ENCODE assay signal across 2 fruit fly cellular contexts in genomic region chr3L:10350715-10351114, dm6.
TF ChIP-seq lines count a peak whose summit lies in the region.

No protein-coding gene starts in this region.

TF ChIP-seq in whole organism, embryonic, 481 proteins besides CTCF, POLR2A, EP300 and RAD21 (continued from another document and continues in another):
- peak; percentile 19 to 35 for TF ChIP-seq Pdp1 (GFP tag; optimal IDR thresholded peaks at IDR 0.05; lab: Kevin White, UChicago)
- no peak for TF ChIP-seq sens-2 (GFP tag; IDR thresholded peaks at IDR 0.05; lab: Robert Waterston, UW)
- TF ChIP-seq exex (tag; optimal IDR thresholded peaks at IDR 0.05; lab: Kevin White, UChicago) = no peak
- peak; percentile 71 for TF ChIP-seq CG32772 (GFP tag; IDR thresholded peaks at IDR 0.05; lab: Robert Waterston, UW)
- TF ChIP-seq CG34376 (GFP tag; optimal IDR thresholded peaks at IDR 0.05; lab: Kevin White, UChicago) = no peak
- no peak for TF ChIP-seq CG6791 (GFP tag; IDR thresholded peaks at IDR 0.05; lab: Robert Waterston, UW; ENCODE audit: partially characterized antibody)
- no peak for TF ChIP-seq crc (GFP tag; optimal IDR thresholded peaks at IDR 0.05; lab: Kevin White, UChicago)
- TF ChIP-seq HLH4C (GFP tag; IDR thresholded peaks at IDR 0.05; lab: Robert Waterston, UW; ENCODE audit: partially characterized antibody) = no peak
- TF ChIP-seq hkb (optimal IDR thresholded peaks at IDR 0.05; lab: Kevin White, UChicago) = no peak
- peak; percentile 74 for TF ChIP-seq hkb (GFP tag; IDR thresholded peaks at IDR 0.05; lab: Robert Waterston, UW)
- TF ChIP-seq CG13775 (GFP tag; optimal IDR thresholded peaks at IDR 0.05; lab: Kevin White, UChicago) = peak; percentile 43
- no peak for TF ChIP-seq fru (optimal IDR thresholded peaks at IDR 0.05; lab: Kevin White, UChicago)
- no peak for TF ChIP-seq CG10147 (GFP tag; optimal IDR thresholded peaks at IDR 0.05; lab: Kevin White, UChicago)
- peak; percentile 46; the same call in 1 of the 3 replicates for TF ChIP-seq so (GFP tag; IDR thresholded peaks at IDR 0.05; lab: Robert Waterston, UW)
- no peak for TF ChIP-seq cwo (GFP tag; optimal IDR thresholded peaks at IDR 0.05; lab: Kevin White, UChicago)
- no peak for TF ChIP-seq CG31365 (tag; optimal IDR thresholded peaks at IDR 0.05; lab: Kevin White, UChicago)
- TF ChIP-seq lab (GFP tag; optimal IDR thresholded peaks at IDR 0.05; lab: Kevin White, UChicago) = peak; percentile 3
- TF ChIP-seq MTF-1 (GFP tag; optimal IDR thresholded peaks at IDR 0.05; lab: Kevin White, UChicago; ENCODE audit: borderline replicate concordance) = no peak
- TF ChIP-seq ranshi (GFP tag; IDR thresholded peaks at IDR 0.05; lab: Robert Waterston, UW) = peak; percentile 19; the same call in 1 of the 2 replicates
- no peak for TF ChIP-seq NC2α (GFP tag; optimal IDR thresholded peaks at IDR 0.05; lab: Kevin White, UChicago)
- no peak for TF ChIP-seq seq (GFP tag; IDR thresholded peaks at IDR 0.05; lab: Robert Waterston, UW)
- peak; percentile 21 for TF ChIP-seq CG1602 (GFP tag; optimal IDR thresholded peaks at IDR 0.05; lab: Kevin White, UChicago)
- peak; percentile 34; the same call in 1 of the 2 replicates for TF ChIP-seq CG4730 (GFP tag; IDR thresholded peaks at IDR 0.05; lab: Robert Waterston, UW)
- TF ChIP-seq pum (GFP tag; optimal IDR thresholded peaks at IDR 0.05; lab: Kevin White, UChicago) = no peak
- TF ChIP-seq CG4820 (GFP tag; optimal IDR thresholded peaks at IDR 0.05; lab: Kevin White, UChicago) = peak; percentile 39
- no peak for TF ChIP-seq CG4360 (GFP tag; IDR thresholded peaks at IDR 0.05; lab: Robert Waterston, UW)
- peak; percentile 86 for TF ChIP-seq sens (GFP tag; lab: Kevin White, UChicago)
- no peak for TF ChIP-seq gro (GFP tag; optimal IDR thresholded peaks at IDR 0.05; lab: Kevin White, UChicago)
- TF ChIP-seq CG7839 (tag; optimal IDR thresholded peaks at IDR 0.05; lab: Kevin White, UChicago) = peak; percentile 53
- TF ChIP-seq cad (GFP tag; optimal IDR thresholded peaks at IDR 0.05; lab: Kevin White, UChicago) = no peak
- peak; percentile 40; the same call in 2 of the 3 replicates for TF ChIP-seq croc (GFP tag; conservative IDR thresholded peaks at IDR 0.05; lab: Robert Waterston, UW)
- no peak for TF ChIP-seq CG8089 (GFP tag; optimal IDR thresholded peaks at IDR 0.05; lab: Kevin White, UChicago)
- peak in 1 of 2 experiments; percentile 72 for TF ChIP-seq eve (GFP tag; optimal IDR thresholded peaks at IDR 0.05; lab: Kevin White, UChicago)
- no peak for TF ChIP-seq CG42726 (GFP tag; IDR thresholded peaks at IDR 0.05; lab: Robert Waterston, UW; ENCODE audit: partially characterized antibody)
- TF ChIP-seq CG6654 (GFP tag; optimal IDR thresholded peaks at IDR 0.05; lab: Kevin White, UChicago) = peak; percentile 10
- no peak for TF ChIP-seq CG10462 (GFP tag; optimal IDR thresholded peaks at IDR 0.05; lab: Kevin White, UChicago)
- TF ChIP-seq vvl (GFP tag; IDR thresholded peaks at IDR 0.05; lab: Robert Waterston, UW) = peak; percentile 72
- TF ChIP-seq knrl (GFP tag; IDR thresholded peaks at IDR 0.05; lab: Robert Waterston, UW; ENCODE audit: partially characterized antibody) = no peak
- TF ChIP-seq CG30403 (GFP tag; optimal IDR thresholded peaks at IDR 0.05; lab: Kevin White, UChicago) = peak; percentile 49
- peak; percentile 42; the same call in 1 of the 2 replicates for TF ChIP-seq CG14667 (GFP tag; IDR thresholded peaks at IDR 0.05; lab: Robert Waterston, UW)
- peak; percentile 43 for TF ChIP-seq dmrt99B (tag; optimal IDR thresholded peaks at IDR 0.05; lab: Kevin White, UChicago)
- TF ChIP-seq CG12104 (GFP tag; optimal IDR thresholded peaks at IDR 0.05; lab: Kevin White, UChicago) = peak; percentile 35
- TF ChIP-seq CG13123 (GFP tag; optimal IDR thresholded peaks at IDR 0.05; lab: Kevin White, UChicago) = peak; percentile 0
- TF ChIP-seq CG2678 (tag; optimal IDR thresholded peaks at IDR 0.05; lab: Kevin White, UChicago) = peak; percentile 52
- peak; percentile 72 for TF ChIP-seq CG17829 (tag; optimal IDR thresholded peaks at IDR 0.05; lab: Kevin White, UChicago)
- TF ChIP-seq D19A (tag; optimal IDR thresholded peaks at IDR 0.05; lab: Kevin White, UChicago) = peak; percentile 51
- peak; percentile 74 for TF ChIP-seq gem (tag; optimal IDR thresholded peaks at IDR 0.05; lab: Kevin White, UChicago)
- TF ChIP-seq Myb (GFP tag; optimal IDR thresholded peaks at IDR 0.05; lab: Kevin White, UChicago) = no peak
- TF ChIP-seq CG7556 (GFP tag; optimal IDR thresholded peaks at IDR 0.05; lab: Kevin White, UChicago) = peak; percentile 44
- peak; percentile 50 for TF ChIP-seq fd96Cb (tag; optimal IDR thresholded peaks at IDR 0.05; lab: Kevin White, UChicago)
- TF ChIP-seq Jarid2 (GFP tag; optimal IDR thresholded peaks at IDR 0.05; lab: Kevin White, UChicago) = no peak
- no peak for TF ChIP-seq mld (GFP tag; IDR thresholded peaks at IDR 0.05; lab: Robert Waterston, UW; ENCODE audit: partially characterized antibody)
- TF ChIP-seq Spps (tag; optimal IDR thresholded peaks at IDR 0.05; lab: Kevin White, UChicago) = no peak
- TF ChIP-seq gcm (GFP tag; optimal IDR thresholded peaks at IDR 0.05; lab: Kevin White, UChicago) = peak; percentile 36
- peak; percentile 3 for TF ChIP-seq org-1 (GFP tag; optimal IDR thresholded peaks at IDR 0.05; lab: Kevin White, UChicago)
- peak; percentile 26 for TF ChIP-seq Abd-B (GFP tag; optimal IDR thresholded peaks at IDR 0.05; lab: Kevin White, UChicago)
- peak; percentile 60 for TF ChIP-seq CG11504 (tag; optimal IDR thresholded peaks at IDR 0.05; lab: Kevin White, UChicago)
- peak in 1 of 2 experiments; percentile 15 for TF ChIP-seq chif (GFP tag; optimal IDR thresholded peaks at IDR 0.05; lab: Kevin White, UChicago)
- peak; percentile 40; the same call in 1 of the 2 replicates for TF ChIP-seq Rfx (GFP tag; IDR thresholded peaks at IDR 0.05; lab: Robert Waterston, UW)
- no peak for TF ChIP-seq CG2116 (GFP tag; optimal IDR thresholded peaks at IDR 0.05; lab: Kevin White, UChicago)
- no peak for TF ChIP-seq Kr (GFP tag; optimal IDR thresholded peaks at IDR 0.05; lab: Kevin White, UChicago)
- peak; percentile 73 for TF ChIP-seq nmo (GFP tag; optimal IDR thresholded peaks at IDR 0.05; lab: Kevin White, UChicago)
- peak; percentile 46 for TF ChIP-seq row (GFP tag; IDR thresholded peaks at IDR 0.05; lab: Robert Waterston, UW)
- peak; percentile 19 for TF ChIP-seq Lhr (GFP tag; optimal IDR thresholded peaks at IDR 0.05; lab: Kevin White, UChicago)
- peak; percentile 51 for TF ChIP-seq unpg (GFP tag; optimal IDR thresholded peaks at IDR 0.05; lab: Kevin White, UChicago)

TF ChIP-seq in whole organism, prepupa, 60 proteins besides CTCF, POLR2A, EP300 and RAD21 (continued from another document):
- TF ChIP-seq CG10631 (GFP tag; optimal IDR thresholded peaks at IDR 0.05; lab: Kevin White, UChicago) (peak; percentile 45), Met (GFP tag; optimal IDR thresholded peaks at IDR 0.05; lab: Kevin White, UChicago) (peak; percentile 68), CG10669 (GFP tag; optimal IDR thresholded peaks at IDR 0.05; lab: Kevin White, UChicago) (no peak), CG6276 (GFP tag; optimal IDR thresholded peaks at IDR 0.05; lab: Kevin White, UChicago) (no peak), CG9139 (GFP tag; optimal IDR thresholded peaks at IDR 0.05; lab: Kevin White, UChicago) (no peak), CG11902 (GFP tag; optimal IDR thresholded peaks at IDR 0.05; lab: Kevin White, UChicago) (peak; percentile 2), Gug (GFP tag; IDR thresholded peaks at IDR 0.05; lab: Robert Waterston, UW) (no peak), CG11762 (GFP tag; optimal IDR thresholded peaks at IDR 0.05; lab: Kevin White, UChicago; ENCODE audit: insufficient read depth) (peak; percentile 12), pdm3 (GFP tag; optimal IDR thresholded peaks at IDR 0.05; lab: Kevin White, UChicago) (peak; percentile 43), eg (GFP tag; IDR thresholded peaks at IDR 0.05; lab: Robert Waterston, UW) (0 out of 3 replicates have a peak, but pooled peaks have one; percentile 16), Eip78C (GFP tag; lab: Kevin White, UChicago) (peak; percentile 88), Eip75B (GFP tag; optimal IDR thresholded peaks at IDR 0.05; lab: Kevin White, UChicago) (peak; percentile 33), CG1621 (tag; optimal IDR thresholded peaks at IDR 0.05; lab: Kevin White, UChicago) (no peak), achi (GFP tag; optimal IDR thresholded peaks at IDR 0.05; lab: Kevin White, UChicago) (peak; percentile 49), Ets96B (tag; optimal IDR thresholded peaks at IDR 0.05; lab: Kevin White, UChicago) (no peak), CG16779 (tag; optimal IDR thresholded peaks at IDR 0.05; lab: Kevin White, UChicago) (no peak), CG32006 (GFP tag; optimal IDR thresholded peaks at IDR 0.05; lab: Kevin White, UChicago) (peak; percentile 62), dac (GFP tag; optimal IDR thresholded peaks at IDR 0.05; lab: Kevin White, UChicago) (no peak), acj6 (GFP tag; optimal IDR thresholded peaks at IDR 0.05; lab: Kevin White, UChicago) (peak; percentile 61), CG6792 (GFP tag; optimal IDR thresholded peaks at IDR 0.05; lab: Kevin White, UChicago) (peak; percentile 44), CG8119 (GFP tag; IDR thresholded peaks at IDR 0.05; lab: Robert Waterston, UW) (peak; percentile 51; the same call in 1 of the 3 replicates), CG3919 (GFP tag; optimal IDR thresholded peaks at IDR 0.05; lab: Kevin White, UChicago) (peak; percentile 16), Hr4 (GFP tag; optimal IDR thresholded peaks at IDR 0.05; lab: Kevin White, UChicago) (peak; percentile 42), CG6163 (GFP tag; IDR thresholded peaks at IDR 0.05; lab: Robert Waterston, UW) (peak; percentile 30; the same call in 1 of the 3 replicates), Sox102F (GFP tag; optimal IDR thresholded peaks at IDR 0.05; lab: Kevin White, UChicago) (peak; percentile 49), svp (GFP tag; lab: Kevin White, UChicago) (peak; percentile 85), topi (GFP tag; optimal IDR thresholded peaks at IDR 0.05; lab: Kevin White, UChicago) (peak; percentile 42), CG6854 (GFP tag; optimal IDR thresholded peaks at IDR 0.05; lab: Kevin White, UChicago) (no peak), Hr39 (GFP tag; optimal IDR thresholded peaks at IDR 0.05; lab: Kevin White, UChicago) (peak; percentile 51), Lpt (GFP tag; optimal IDR thresholded peaks at IDR 0.05; lab: Kevin White, UChicago) (peak; percentile 15), Hr38 (GFP tag; optimal IDR thresholded peaks at IDR 0.05; lab: Kevin White, UChicago) (no peak), lz (GFP tag; optimal IDR thresholded peaks at IDR 0.05; lab: Kevin White, UChicago) (peak; percentile 51), Ets21C (GFP tag; optimal IDR thresholded peaks at IDR 0.05; lab: Kevin White, UChicago) (peak; percentile 27), CG11294 (GFP tag; IDR thresholded peaks at IDR 0.05; lab: Robert Waterston, UW) (0 out of 2 replicates have a peak, but pooled peaks have one; percentile 37), spab (GFP tag; optimal IDR thresholded peaks at IDR 0.05; lab: Kevin White, UChicago) (peak; percentile 3), net (GFP tag; optimal IDR thresholded peaks at IDR 0.05; lab: Kevin White, UChicago) (peak; percentile 18), CG8319 (GFP tag; optimal IDR thresholded peaks at IDR 0.05; lab: Kevin White, UChicago) (peak; percentile 19)
